Fruit fly (Drosophila melanogaster): ENCODE data around the gene CG7872.

CG7872 gene

DNA sequence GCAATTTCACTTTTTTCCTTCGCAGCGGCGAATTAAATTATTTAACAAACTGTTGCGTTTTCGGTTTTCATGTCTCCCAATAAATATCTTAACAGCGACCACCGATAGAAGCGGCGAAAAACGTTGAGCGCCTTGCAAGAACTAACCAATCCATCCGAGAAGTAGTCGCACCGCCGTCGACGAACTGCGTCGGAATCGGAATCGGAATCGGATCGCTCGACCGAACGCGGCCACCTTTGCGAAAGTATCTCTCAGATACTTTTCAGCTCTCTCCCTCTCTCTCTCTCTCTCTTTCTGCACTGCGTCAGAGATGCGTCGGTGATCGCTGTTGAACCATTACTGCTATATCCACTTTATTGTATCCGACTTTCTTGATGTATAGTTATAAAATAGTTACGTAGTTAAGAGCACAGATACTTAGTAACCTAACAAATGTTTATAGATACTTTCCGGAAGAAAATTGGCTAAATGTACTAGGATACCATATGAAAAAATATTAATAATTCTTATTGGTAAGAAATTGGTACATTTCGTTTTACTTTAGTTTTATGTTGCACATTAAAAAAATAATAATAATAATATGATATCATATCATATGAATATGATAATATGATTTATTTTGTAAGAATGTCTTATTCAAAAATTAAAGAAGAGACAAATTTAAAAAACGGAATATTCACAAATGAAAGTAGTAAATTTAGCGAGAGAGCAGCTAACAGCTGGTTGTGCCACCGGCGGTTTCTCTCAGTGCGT is 15.6 kb downstream of the CG7872 start, which contains the start of gene Chsy (continued):
- no peak for TF ChIP-seq Ets97D (GFP tag; optimal IDR thresholded peaks at IDR 0.05)
- no peak for TF ChIP-seq Eip74EF (GFP tag; optimal IDR thresholded peaks at IDR 0.05)
- no peak for TF ChIP-seq CG15601 (tag; optimal IDR thresholded peaks at IDR 0.05)
- TF ChIP-seq Sox102F (GFP tag; optimal IDR thresholded peaks at IDR 0.05), result no peak
- no peak for TF ChIP-seq gsb (GFP tag; IDR thresholded peaks at IDR 0.05)
- no peak for TF ChIP-seq HmgZ (tag; optimal IDR thresholded peaks at IDR 0.05)
- no peak for TF ChIP-seq Taf1 (GFP tag; IDR thresholded peaks at IDR 0.05)
- no peak for TF ChIP-seq CG7745 (tag; optimal IDR thresholded peaks at IDR 0.05)
- no peak for TF ChIP-seq NfI (GFP tag; optimal IDR thresholded peaks at IDR 0.05)
- peak; percentile 3 for TF ChIP-seq Nf-YB (GFP tag; optimal IDR thresholded peaks at IDR 0.05)
- TF ChIP-seq Oli (tag; optimal IDR thresholded peaks at IDR 0.05), result no peak
- no peak for TF ChIP-seq CG14050 (GFP tag; IDR thresholded peaks at IDR 0.05)
- TF ChIP-seq CG11093 (GFP tag; IDR thresholded peaks at IDR 0.05), result no peak
- TF ChIP-seq Ada2b (GFP tag; IDR thresholded peaks at IDR 0.05), result no peak
- no peak for TF ChIP-seq Dp (GFP tag; optimal IDR thresholded peaks at IDR 0.05)
- no peak for TF ChIP-seq danr (GFP tag; IDR thresholded peaks at IDR 0.05)
- no peak for TF ChIP-seq CG6272 (GFP tag; IDR thresholded peaks at IDR 0.05)
- TF ChIP-seq dimm (GFP tag; IDR thresholded peaks at IDR 0.05), result no peak
- no peak for TF ChIP-seq CG32767 (GFP tag; IDR thresholded peaks at IDR 0.05)
- TF ChIP-seq Dbx (GFP tag; IDR thresholded peaks at IDR 0.05), result 0 out of 3 replicates have a peak, but pooled peaks have one; percentile 11
- no peak for TF ChIP-seq CG3163 (GFP tag; optimal IDR thresholded peaks at IDR 0.05)
- no peak for TF ChIP-seq pita (GFP tag; optimal IDR thresholded peaks at IDR 0.05)
- TF ChIP-seq dysf (GFP tag; IDR thresholded peaks at IDR 0.05), result no peak
- TF ChIP-seq CG15479 (GFP tag; optimal IDR thresholded peaks at IDR 0.05), result no peak
- no peak for TF ChIP-seq CHES-1-like (GFP tag; optimal IDR thresholded peaks at IDR 0.05)
- no peak for TF ChIP-seq HmgD (GFP tag; optimal IDR thresholded peaks at IDR 0.05)
- peak; percentile 27 for TF ChIP-seq CG14710 (tag; optimal IDR thresholded peaks at IDR 0.05)
- no peak for TF ChIP-seq sqz (GFP tag; optimal IDR thresholded peaks at IDR 0.05)
- peak; percentile 18 for TF ChIP-seq CG15269 (tag; optimal IDR thresholded peaks at IDR 0.05)

DNA sequence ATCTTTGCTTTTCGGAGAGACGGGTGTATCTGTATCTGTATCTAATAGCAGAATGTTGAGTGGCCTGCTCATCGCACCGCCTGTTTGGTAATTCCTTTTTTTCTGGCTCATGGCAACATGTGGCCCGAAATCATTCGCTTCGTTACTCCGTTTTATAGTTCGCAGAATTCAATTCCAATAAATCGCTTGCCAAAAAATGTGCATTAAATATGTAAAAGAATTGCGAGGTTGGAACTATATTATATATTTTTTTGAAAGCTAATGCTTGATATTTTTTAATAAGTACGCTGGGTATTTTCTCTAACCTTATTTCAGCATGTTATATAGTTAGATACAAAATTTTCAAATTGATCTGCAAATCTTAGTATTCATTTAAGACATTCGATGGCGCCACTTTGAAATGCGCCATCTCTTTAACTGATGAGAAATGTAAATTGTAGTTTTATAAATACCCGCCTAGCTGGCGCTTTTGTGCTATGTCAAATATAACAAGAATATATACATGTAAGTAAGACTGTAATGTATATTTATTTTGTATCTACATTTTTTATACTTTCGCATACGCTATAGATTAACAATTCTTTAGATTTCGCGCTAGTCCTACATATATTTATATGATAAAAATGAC is 16.3 kb downstream of the CG7872 start:
- peak; percentile 76; the same call in 2 of the 3 replicates for TF ChIP-seq zfh1 (GFP tag; IDR thresholded peaks at IDR 0.05)
- peak; percentile 69 for TF ChIP-seq E2f2 (GFP tag; IDR thresholded peaks at IDR 0.05)
- no peak for TF ChIP-seq CG34376 (GFP tag; optimal IDR thresholded peaks at IDR 0.05)
- TF ChIP-seq sc (optimal IDR thresholded peaks at IDR 0.05), result no peak
- TF ChIP-seq sc (GFP tag; optimal IDR thresholded peaks at IDR 0.05), result no peak
- 0 out of 3 replicates have a peak, but pooled peaks have one; percentile 31 for TF ChIP-seq hb (GFP tag; IDR thresholded peaks at IDR 0.05; ENCODE audit: partially characterized antibody)
- no peak for TF ChIP-seq unpg (GFP tag; optimal IDR thresholded peaks at IDR 0.05)
- no peak for TF ChIP-seq Sin3A (optimal IDR thresholded peaks at IDR 0.05)
- peak; percentile 61 for TF ChIP-seq CG16813 (GFP tag; IDR thresholded peaks at IDR 0.05; ENCODE audit: partially characterized antibody)
- TF ChIP-seq Oaz (GFP tag; IDR thresholded peaks at IDR 0.05), result no peak
- TF ChIP-seq CG30020 (tag; optimal IDR thresholded peaks at IDR 0.05), result no peak
- TF ChIP-seq CG10654 (GFP tag; optimal IDR thresholded peaks at IDR 0.05), result no peak
- TF ChIP-seq CG10543 (GFP tag; optimal IDR thresholded peaks at IDR 0.05), result no peak
- no peak for TF ChIP-seq CG12769 (tag; optimal IDR thresholded peaks at IDR 0.05)
- peak; percentile 78 for TF ChIP-seq CG9932 (GFP tag; IDR thresholded peaks at IDR 0.05)
- TF ChIP-seq pros (GFP tag; optimal IDR thresholded peaks at IDR 0.05), result no peak
- peak; percentile 40 for TF ChIP-seq pita (GFP tag; optimal IDR thresholded peaks at IDR 0.05)
- peak; percentile 64 for TF ChIP-seq sisA (GFP tag; IDR thresholded peaks at IDR 0.05)
- TF ChIP-seq fd64A (GFP tag; optimal IDR thresholded peaks at IDR 0.05), result no peak
- no peak for TF ChIP-seq org-1 (GFP tag; optimal IDR thresholded peaks at IDR 0.05)
- no peak for TF ChIP-seq CG3065 (GFP tag; optimal IDR thresholded peaks at IDR 0.05)
- peak; percentile 28; the same call in 1 of the 2 replicates for TF ChIP-seq ttk (GFP tag; IDR thresholded peaks at IDR 0.05)

All from whole organism, embryonic.